Fruit fly (Drosophila melanogaster) whole organism, embryonic: ENCODE measurements around the gene CG32437.

Source experiments
- Abd-B ChIP-seq: fragments of 200-800 bp; sonication (Bioruptor generic); optimal IDR thresholded peaks from 2 replicates; lab custom pipeline; 2018; ENCODE audit warnings: missing biosample characterization, mild to moderate bottlenecking, missing genetic modification characterization, moderate library complexity
- Adf1 ChIP-seq: fragments of 200-800 bp; sonication (Bioruptor generic); IDR thresholded peaks from 2 replicates; pipeline ENCODE4 v1.3.6; 2022; ENCODE audit warnings: missing biosample characterization, missing genetic modification characterization
- CG10267 ChIP-seq: fragments of 200-800 bp; sonication (Bioruptor generic); optimal IDR thresholded peaks from 2 replicates; lab custom pipeline; 2018; ENCODE audit warnings: missing biosample characterization, mild to moderate bottlenecking, missing genetic modification characterization, moderate library complexity
- CG10959 ChIP-seq: fragments of 200-800 bp; sonication (Bioruptor generic); IDR thresholded peaks from 2 replicates; pipeline ENCODE4 v1.3.6; 2022; ENCODE audit warnings: missing biosample characterization, missing genetic modification characterization
- CG12299 ChIP-seq: fragments of 200-800 bp; sonication (Bioruptor generic); optimal IDR thresholded peaks from 2 replicates; lab custom pipeline; 2018; ENCODE audit warnings: missing biosample characterization, mild to moderate bottlenecking, missing genetic modification characterization
- CG13894 ChIP-seq: fragments of 200-800 bp; sonication (Bioruptor generic); optimal IDR thresholded peaks from 3 replicates; lab custom pipeline; 2018; ENCODE audit warnings: missing biosample characterization, mild to moderate bottlenecking, missing genetic modification characterization, moderate library complexity
- CG14050 ChIP-seq: fragments of 200-800 bp; sonication (Bioruptor generic); IDR thresholded peaks from 3 replicates; pipeline ENCODE4 v1.3.6; 2022; ENCODE audit warnings: missing biosample characterization, missing genetic modification characterization
- CG14965 ChIP-seq: fragments of 200-800 bp; sonication (Bioruptor generic); optimal IDR thresholded peaks from 2 replicates; lab custom pipeline; 2016; ENCODE audit warnings: missing biosample characterization, missing genetic modification characterization, borderline replicate concordance
- CG1602 ChIP-seq: fragments of 200-800 bp; sonication (Bioruptor generic); optimal IDR thresholded peaks from 3 replicates; lab custom pipeline; 2016; ENCODE audit warnings: missing biosample characterization, missing genetic modification characterization
- CG17912 ChIP-seq: fragments of 200-800 bp; sonication (Bioruptor generic); optimal IDR thresholded peaks from 2 replicates; lab custom pipeline; 2018; ENCODE audit warnings: missing biosample characterization, mild to moderate bottlenecking, missing genetic modification characterization
- CG1832 ChIP-seq: fragments of 200-800 bp; sonication (Bioruptor generic); optimal IDR thresholded peaks from 2 replicates; lab custom pipeline; 2017; ENCODE audit warnings: missing biosample characterization, mild to moderate bottlenecking, missing genetic modification characterization, inconsistent platforms
- CG2875 ChIP-seq: fragments of 200-800 bp; sonication (Bioruptor generic); optimal IDR thresholded peaks from 2 replicates; lab custom pipeline; 2017; ENCODE audit warnings: missing biosample characterization, mild to moderate bottlenecking, missing genetic modification characterization, missing genetic modification reagents
- CG32767 ChIP-seq: fragments of 200-800 bp; sonication (Bioruptor generic); IDR thresholded peaks from 2 replicates; pipeline ENCODE4 v1.3.6; 2022; ENCODE audit warnings: missing biosample characterization, missing genetic modification characterization
- CG3281 ChIP-seq: fragments of 200-800 bp; sonication (Bioruptor generic); optimal IDR thresholded peaks from 3 replicates; lab custom pipeline; 2017; ENCODE audit warnings: missing biosample characterization, mild to moderate bottlenecking, missing genetic modification characterization
- CG33557 ChIP-seq: fragments of 200-800 bp; sonication (Bioruptor generic); optimal IDR thresholded peaks from 2 replicates; lab custom pipeline; 2019; ENCODE audit warnings: missing biosample characterization, mild to moderate bottlenecking, missing genetic modification characterization, moderate library complexity
- CG3838 ChIP-seq: fragments of 200-800 bp; sonication (Bioruptor generic); optimal IDR thresholded peaks from 3 replicates; lab custom pipeline; 2016; ENCODE audit warnings: missing biosample characterization, missing genetic modification characterization
- CG6654 ChIP-seq: fragments of 200-800 bp; sonication (Bioruptor generic); optimal IDR thresholded peaks from 2 replicates; lab custom pipeline; 2017; ENCODE audit warnings: missing biosample characterization, mild to moderate bottlenecking, missing genetic modification characterization
- CG7928 ChIP-seq: fragments of 200-800 bp; sonication (Bioruptor generic); optimal IDR thresholded peaks from 2 replicates; lab custom pipeline; 2017; ENCODE audit warnings: missing biosample characterization, mild to moderate bottlenecking, missing genetic modification characterization
- CG9727 ChIP-seq: fragments of 200-800 bp; sonication (Bioruptor generic); optimal IDR thresholded peaks from 3 replicates; lab custom pipeline; 2017; ENCODE audit warnings: missing biosample characterization, mild to moderate bottlenecking, missing genetic modification characterization
- Dbx ChIP-seq: fragments of 200-800 bp; sonication (Bioruptor generic); IDR thresholded peaks from 3 replicates; pipeline ENCODE4 v1.3.6; 2022; ENCODE audit warnings: missing biosample characterization, missing genetic modification characterization
- Eip74EF ChIP-seq, 2 experiments: fragments of 200-800 bp in 1 of 2; fragments of >200 bp in 1 of 2; sonication (Bioruptor generic) in 1 of 2; optimal IDR thresholded peaks; 2 replicates each; lab custom pipeline; 2017 to 2019; ENCODE audit warnings: missing biosample characterization in 2 of 2, missing genetic modification characterization in 2 of 2, mild to moderate bottlenecking in 1 of 2, moderate library complexity in 1 of 2
- HLHmδ ChIP-seq: fragments of 200-800 bp; sonication (Bioruptor generic); optimal IDR thresholded peaks from 2 replicates; lab custom pipeline; 2018; ENCODE audit warnings: missing biosample characterization, mild to moderate bottlenecking, missing genetic modification characterization, moderate library complexity
- Hey ChIP-seq: fragments of 200-800 bp; sonication (Bioruptor generic); optimal IDR thresholded peaks from 3 replicates; lab custom pipeline; 2018; ENCODE audit warnings: missing biosample characterization, mild to moderate bottlenecking, missing genetic modification characterization
- NC2α ChIP-seq: fragments of 200-800 bp; sonication (Bioruptor generic); optimal IDR thresholded peaks from 2 replicates; lab custom pipeline; 2016; ENCODE audit warnings: missing biosample characterization, missing genetic modification characterization
- Side ChIP-seq: fragments of 200-800 bp; sonication (Bioruptor generic); optimal IDR thresholded peaks from 2 replicates; lab custom pipeline; 2016; ENCODE audit warnings: missing biosample characterization, missing genetic modification characterization
- Sox100B ChIP-seq: fragments of 200-800 bp; sonication (Bioruptor generic); optimal IDR thresholded peaks from 3 replicates; lab custom pipeline; 2018; ENCODE audit warnings: missing biosample characterization, mild to moderate bottlenecking, missing genetic modification characterization
- Spps ChIP-seq: fragments of 200-800 bp; sonication (Bioruptor generic); optimal IDR thresholded peaks from 2 replicates; lab custom pipeline; 2018; ENCODE audit warnings: missing biosample characterization, mild to moderate bottlenecking, missing genetic modification characterization
- YL-1 ChIP-seq: fragments of 200-800 bp; sonication (Bioruptor generic); optimal IDR thresholded peaks from 3 replicates; lab custom pipeline; 2017; ENCODE audit warnings: missing biosample characterization, mild to moderate bottlenecking, missing genetic modification characterization
- ac ChIP-seq: fragments of 200-800 bp; sonication (Bioruptor generic); optimal IDR thresholded peaks from 3 replicates; lab custom pipeline; 2017; ENCODE audit warnings: missing biosample characterization, mild to moderate bottlenecking, missing genetic modification characterization
- bbx ChIP-seq: fragments of 200-800 bp; sonication (Bioruptor generic); IDR thresholded peaks from 2 replicates; pipeline ENCODE4 v1.3.6; 2022; ENCODE audit warnings: missing biosample characterization, missing genetic modification characterization; ENCODE audit not compliant: partially characterized antibody
- bcd ChIP-seq: fragments of 200-800 bp; sonication (Bioruptor generic); optimal IDR thresholded peaks from 2 replicates; lab custom pipeline; 2017; ENCODE audit warnings: missing biosample characterization, mild to moderate bottlenecking, missing genetic modification characterization
- chinmo ChIP-seq: fragments of 200-800 bp; sonication (Bioruptor generic); IDR thresholded peaks from 4 replicates; pipeline ENCODE4 v1.3.6; 2022; ENCODE audit warnings: missing biosample characterization, missing genetic modification characterization; ENCODE audit not compliant: partially characterized antibody
- chn ChIP-seq: fragments of 200-800 bp; sonication (Bioruptor generic); optimal IDR thresholded peaks from 2 replicates; lab custom pipeline; 2016; ENCODE audit warnings: missing biosample characterization, missing genetic modification characterization
- dan ChIP-seq: fragments of 200-800 bp; sonication (Bioruptor generic); IDR thresholded peaks from 2 replicates; pipeline ENCODE4 v1.3.6; 2022; ENCODE audit warnings: missing biosample characterization, missing genetic modification characterization
- dmrt11E ChIP-seq: fragments of 200-800 bp; sonication (Bioruptor generic); optimal IDR thresholded peaks from 3 replicates; lab custom pipeline; 2018; ENCODE audit warnings: missing biosample characterization, mild to moderate bottlenecking, missing genetic modification characterization, moderate library complexity
- eve ChIP-seq, 2 experiments: fragments of >200 bp; optimal IDR thresholded peaks; 2 replicates each; lab custom pipeline; 2017; ENCODE audit warnings: missing biosample characterization in 2 of 2, missing genetic modification characterization in 2 of 2
- fd96Cb ChIP-seq: fragments of 200-800 bp; sonication (Bioruptor generic); optimal IDR thresholded peaks from 2 replicates; lab custom pipeline; 2018; ENCODE audit warnings: missing biosample characterization, mild to moderate bottlenecking, missing genetic modification characterization, moderate library complexity
- gsb ChIP-seq: fragments of 200-800 bp; sonication (Bioruptor generic); IDR thresholded peaks from 2 replicates; pipeline ENCODE4 v1.3.6; 2022; ENCODE audit warnings: missing biosample characterization, missing genetic modification characterization
- inv ChIP-seq: fragments of 200-800 bp; sonication (Bioruptor generic); IDR thresholded peaks from 2 replicates; pipeline ENCODE4 v1.3.6; 2022; ENCODE audit warnings: missing biosample characterization, missing genetic modification characterization; ENCODE audit not compliant: partially characterized antibody
- pfk ChIP-seq: fragments of 200-800 bp; sonication (Bioruptor generic); optimal IDR thresholded peaks from 2 replicates; lab custom pipeline; 2018; ENCODE audit warnings: missing biosample characterization, mild to moderate bottlenecking, missing genetic modification characterization, moderate library complexity
- rib ChIP-seq: fragments of 200-800 bp; sonication (Bioruptor generic); IDR thresholded peaks from 2 replicates; pipeline ENCODE4 v1.3.6; 2022; ENCODE audit warnings: missing biosample characterization, missing genetic modification characterization
- ro ChIP-seq: fragments of 200-800 bp; sonication (Bioruptor generic); IDR thresholded peaks from 2 replicates; pipeline ENCODE4 v1.3.6; 2022; ENCODE audit warnings: missing biosample characterization, missing genetic modification characterization
- run ChIP-seq: fragments of 200-800 bp; sonication (Bioruptor generic); optimal IDR thresholded peaks from 3 replicates; lab custom pipeline; 2018; ENCODE audit warnings: missing biosample characterization, mild to moderate bottlenecking, missing genetic modification characterization
- sc ChIP-seq, 3 experiments: fragments of >200 bp in 2 of 3; fragments of 200-800 bp in 1 of 3; sonication (Bioruptor generic) in 1 of 3; optimal IDR thresholded peaks; 2 replicates in 2 of 3; 3 replicates in 1 of 3; lab custom pipeline; 2017; ENCODE audit warnings: mild to moderate bottlenecking in 1 of 3, missing biosample characterization in 1 of 3, missing genetic modification characterization in 1 of 3, missing genetic modification reagents in 1 of 3
- scrt ChIP-seq: fragments of 200-800 bp; sonication (Bioruptor generic); optimal IDR thresholded peaks from 2 replicates; lab custom pipeline; 2018; ENCODE audit warnings: missing biosample characterization, mild to moderate bottlenecking, missing genetic modification characterization, moderate library complexity
- ttk ChIP-seq: fragments of 200-800 bp; sonication (Bioruptor generic); IDR thresholded peaks from 2 replicates; pipeline ENCODE4 v2.1.2; 2022; ENCODE audit warnings: missing biosample characterization, missing genetic modification characterization
- twi ChIP-seq: fragments of 200-800 bp; optimal IDR thresholded peaks from 2 replicates; lab custom pipeline; 2019; ENCODE audit warnings: missing biosample characterization, mild to moderate bottlenecking, missing genetic modification characterization, moderate library complexity
- wek ChIP-seq: fragments of 200-800 bp; sonication (Bioruptor generic); optimal IDR thresholded peaks from 3 replicates; lab custom pipeline; 2018; ENCODE audit warnings: missing biosample characterization, mild to moderate bottlenecking, missing genetic modification characterization, moderate library complexity

CG32437 gene

dm6 chr3L:21317416-21318259 is 39.8 kb upstream of the CG32437 start, which contains the start of gene Pc (continued):
- no peak for TF ChIP-seq HLHmδ (GFP tag; lab: Kevin White, UChicago)
- no peak for TF ChIP-seq CG6654 (GFP tag; lab: Kevin White, UChicago)
- TF ChIP-seq eve (GFP tag; optimal IDR thresholded peaks at IDR 0.05; lab: Kevin White, UChicago) = no peak
- no peak for TF ChIP-seq CG1602 (GFP tag; lab: Kevin White, UChicago)
- TF ChIP-seq pfk (GFP tag; lab: Kevin White, UChicago) = no peak
- TF ChIP-seq ttk (GFP tag; lab: Robert Waterston, UW) = no peak
- no peak for TF ChIP-seq NC2α
- no peak for TF ChIP-seq Abd-B (GFP tag; lab: Kevin White, UChicago)
- peak; percentile 61 for TF ChIP-seq CG10267 (tag; lab: Kevin White, UChicago)
- TF ChIP-seq Sox100B (GFP tag; lab: Kevin White, UChicago) = no peak
- TF ChIP-seq chn (GFP tag; lab: Kevin White, UChicago) = no peak
- no peak for TF ChIP-seq gsb (GFP tag; lab: Robert Waterston, UW)
- no peak for TF ChIP-seq CG10959 (GFP tag; lab: Robert Waterston, UW)
- no peak for TF ChIP-seq CG14965 (GFP tag; lab: Kevin White, UChicago)
- no peak for TF ChIP-seq Eip74EF (GFP tag; optimal IDR thresholded peaks at IDR 0.05; lab: Kevin White, UChicago)
- TF ChIP-seq CG9727 (GFP tag; lab: Kevin White, UChicago) = no peak
- TF ChIP-seq CG17912 = no peak
- peak; percentile 55 for TF ChIP-seq CG13894 (tag; lab: Kevin White, UChicago)
- TF ChIP-seq sc (optimal IDR thresholded peaks at IDR 0.05; lab: Kevin White, UChicago) = no peak
- no peak for TF ChIP-seq sc (GFP tag; optimal IDR thresholded peaks at IDR 0.05; lab: Kevin White, UChicago)
- TF ChIP-seq rib = 0 out of 2 replicates have a peak, but pooled peaks have one; percentile 37
- no peak for TF ChIP-seq dmrt11E (tag; lab: Kevin White, UChicago)
- TF ChIP-seq CG12299 (tag; lab: Kevin White, UChicago) = no peak
- TF ChIP-seq bbx = peak; percentile 88
- TF ChIP-seq CG14050 (GFP tag; lab: Robert Waterston, UW) = no peak
- no peak for TF ChIP-seq Dbx
- peak; percentile 67 for TF ChIP-seq YL-1 (GFP tag; lab: Kevin White, UChicago)
- TF ChIP-seq scrt (GFP tag; lab: Kevin White, UChicago) = no peak
- no peak for TF ChIP-seq CG33557 (GFP tag; lab: Kevin White, UChicago)
- TF ChIP-seq ac = no peak
- no peak for TF ChIP-seq ro (GFP tag; lab: Robert Waterston, UW)
- no peak for TF ChIP-seq Hey (tag; lab: Kevin White, UChicago)
- TF ChIP-seq CG3281 (GFP tag; lab: Kevin White, UChicago) = no peak
- no peak for TF ChIP-seq run
- TF ChIP-seq Adf1 (GFP tag; lab: Robert Waterston, UW) = no peak
- TF ChIP-seq fd96Cb (tag; lab: Kevin White, UChicago) = no peak
- peak; percentile 77; the same call in 1 of the 4 replicates for TF ChIP-seq chinmo (GFP tag; lab: Robert Waterston, UW)
- no peak for TF ChIP-seq Spps (tag; lab: Kevin White, UChicago)
- no peak for TF ChIP-seq dan (GFP tag; lab: Robert Waterston, UW)
- TF ChIP-seq Side (GFP tag; lab: Kevin White, UChicago) = no peak
- TF ChIP-seq wek (GFP tag; lab: Kevin White, UChicago) = no peak
- TF ChIP-seq CG7928 (GFP tag; lab: Kevin White, UChicago) = peak; percentile 5
- no peak for TF ChIP-seq CG3838 (GFP tag; lab: Kevin White, UChicago)
- TF ChIP-seq bcd (GFP tag; lab: Kevin White, UChicago) = no peak
- no peak for TF ChIP-seq CG2875 (GFP tag; lab: Kevin White, UChicago)
- no peak for TF ChIP-seq CG1832 (GFP tag; lab: Kevin White, UChicago)
- TF ChIP-seq inv (GFP tag; lab: Robert Waterston, UW) = peak; percentile 83
- peak; percentile 61 for TF ChIP-seq twi (tag; lab: Kevin White, UChicago)
- TF ChIP-seq CG32767 (GFP tag; lab: Robert Waterston, UW) = no peak
